Fruit fly (Drosophila melanogaster): ENCODE results near the gene Stip1.

DNA sequence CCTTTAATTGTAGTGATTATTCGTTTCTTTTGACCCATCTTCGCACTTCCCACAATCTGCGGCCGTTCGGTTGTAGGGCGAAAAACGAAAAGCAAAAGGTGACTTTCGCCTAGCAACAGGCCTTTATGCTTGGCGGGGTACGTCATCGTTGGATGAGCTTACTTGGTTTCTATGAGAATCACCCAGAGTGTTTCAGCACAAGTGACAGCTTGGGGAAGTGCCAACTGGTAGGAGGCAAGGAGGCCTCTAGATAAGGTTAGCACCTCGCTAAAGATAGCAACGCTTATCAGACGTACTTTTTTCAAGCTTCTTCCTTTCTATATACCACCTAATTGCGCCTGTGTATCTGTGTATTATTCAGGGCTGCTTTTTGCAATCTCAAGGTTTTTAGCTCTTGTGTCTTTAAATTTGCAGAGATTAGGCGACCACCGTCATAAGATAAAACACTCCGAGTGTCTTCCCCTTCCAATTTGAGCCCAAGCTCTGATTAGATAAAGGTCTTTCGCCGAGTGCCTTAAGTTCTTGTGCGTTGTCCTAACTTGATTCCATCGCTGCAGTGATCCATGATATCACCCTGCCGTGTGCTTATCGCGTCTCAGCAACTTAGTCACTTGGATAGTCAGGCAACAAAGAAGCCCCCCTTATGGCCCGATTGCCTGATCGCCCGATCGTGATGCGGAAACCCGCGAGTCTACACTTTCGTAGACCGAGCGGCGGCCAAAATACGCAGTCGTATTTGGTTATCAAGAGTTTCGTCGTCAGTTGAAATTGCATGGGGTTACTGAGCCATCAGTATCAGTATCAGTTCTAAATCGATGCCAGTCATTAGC lies 6.2 kb downstream of the Stip1 start:
- TF ChIP-seq CG8159 (tag; optimal IDR thresholded peaks at IDR 0.05) = no peak
- TF ChIP-seq Pif1B (GFP tag; optimal IDR thresholded peaks at IDR 0.05) = no peak
- no peak for TF ChIP-seq CG9948 (tag; optimal IDR thresholded peaks at IDR 0.05)
- no peak for TF ChIP-seq Snoo (tag; optimal IDR thresholded peaks at IDR 0.05)
- no peak for TF ChIP-seq CG12605 (GFP tag; IDR thresholded peaks at IDR 0.05)

All from whole organism, pupa.